Worm (Caenorhabditis elegans) whole organism, L4 larva: ENCODE data around the gene C26B2.7.

Experiments
- F44E2.7 ChIP-seq: fragments of 200-800 bp; sonication (Bioruptor generic); IDR thresholded peaks from 2 replicates; pipeline ENCODE4 v2.1.2; 2022; ENCODE audit warnings: missing genetic modification characterization, missing compliant biosample characterization
- Y75B8A.6 ChIP-seq: fragments of 200-800 bp; sonication (Bioruptor generic); IDR thresholded peaks from 2 replicates; pipeline ENCODE4 v1.3.6; 2022; ENCODE audit warnings: missing genetic modification reagents, missing genetic modification characterization, missing compliant biosample characterization
- aha-1 ChIP-seq: fragments of 150-350 bp; peaks from one replicate; lab custom pipeline; 2014; ENCODE audit warnings: missing biosample characterization, missing genetic modification characterization
- aly-2 ChIP-seq: sonication (generic microtip); optimal IDR thresholded peaks from 2 replicates; lab custom pipeline; 2018; ENCODE audit warnings: missing biosample characterization, missing genetic modification characterization
- arid-1 ChIP-seq: fragments of 200-800 bp; sonication (Bioruptor generic); conservative IDR thresholded peaks from 2 replicates; pipeline ENCODE4 v1.3.6; 2022; ENCODE audit warnings: missing genetic modification reagents, missing genetic modification characterization, missing compliant biosample characterization
- ceh-20 ChIP-seq: fragments of 200-800 bp; sonication (Bioruptor generic); IDR thresholded peaks from 2 replicates; pipeline ENCODE4 v1.3.6; 2022; ENCODE audit warnings: missing genetic modification reagents, missing genetic modification characterization, missing compliant biosample characterization
- ceh-28 ChIP-seq: fragments of 150-350 bp; optimal IDR thresholded peaks from 2 replicates; lab custom pipeline; 2014; ENCODE audit warnings: missing biosample characterization, missing genetic modification reagents, missing genetic modification characterization
- ceh-44 ChIP-seq: fragments of 200-800 bp; sonication (Bioruptor generic); IDR thresholded peaks from 2 replicates; pipeline ENCODE4 v1.3.6; 2022; ENCODE audit warnings: missing genetic modification reagents, missing genetic modification characterization, missing compliant biosample characterization
- ceh-62 ChIP-seq: sonication (generic microtip); optimal IDR thresholded peaks from 2 replicates; lab custom pipeline; 2017; ENCODE audit warnings: missing biosample characterization, missing genetic modification characterization
- ctbp-1 ChIP-seq: fragments of 200-800 bp; sonication (Bioruptor generic); IDR thresholded peaks from 2 replicates; pipeline ENCODE4 v1.3.6; 2022; ENCODE audit warnings: missing genetic modification reagents, missing genetic modification characterization, missing compliant biosample characterization
- daf-12 ChIP-seq: fragments of 150-350 bp; optimal IDR thresholded peaks from 2 replicates; lab custom pipeline; 2014; ENCODE audit warnings: missing biosample characterization, missing genetic modification reagents, missing genetic modification characterization
- dmd-6 ChIP-seq: fragments of 200-800 bp; sonication (Bioruptor generic); IDR thresholded peaks from 2 replicates; pipeline ENCODE4 v1.3.6; 2022; ENCODE audit warnings: missing genetic modification reagents, missing genetic modification characterization, missing compliant biosample characterization
- dmd-9 ChIP-seq: fragments of 200-800 bp; sonication (Bioruptor generic); IDR thresholded peaks from 2 replicates; pipeline ENCODE4 v1.3.6; 2022; ENCODE audit warnings: missing genetic modification reagents, missing genetic modification characterization, missing compliant biosample characterization
- dve-1 ChIP-seq: sonication (generic microtip); optimal IDR thresholded peaks from 2 replicates; lab custom pipeline; 2017; ENCODE audit warnings: antibody characterized with exemption, mild to moderate bottlenecking, missing genetic modification characterization, missing compliant biosample characterization; ENCODE audit not compliant: insufficient read depth
- egl-27 ChIP-seq: sonication (generic microtip); optimal IDR thresholded peaks from 3 replicates; lab custom pipeline; 2017; ENCODE audit warnings: missing biosample characterization, missing genetic modification reagents, missing genetic modification characterization
- fkh-10 ChIP-seq: fragments of 150-350 bp; optimal IDR thresholded peaks from 2 replicates; lab custom pipeline; 2014; ENCODE audit warnings: missing biosample characterization, missing genetic modification reagents, missing genetic modification characterization
- gei-8 ChIP-seq: fragments of 200-800 bp; sonication (Bioruptor generic); optimal IDR thresholded peaks from 2 replicates; lab custom pipeline; 2018; ENCODE audit warnings: mild to moderate bottlenecking, missing genetic modification characterization, missing compliant biosample characterization
- hlh-11 ChIP-seq: fragments of 200-800 bp; sonication (Bioruptor generic); optimal IDR thresholded peaks from 2 replicates; lab custom pipeline; 2018; ENCODE audit warnings: mild to moderate bottlenecking, missing genetic modification characterization, missing compliant biosample characterization
- hlh-30 ChIP-seq: sonication (generic microtip); optimal IDR thresholded peaks from 2 replicates; lab custom pipeline; 2017; ENCODE audit warnings: antibody characterized with exemption, mild to moderate bottlenecking, missing genetic modification characterization, missing compliant biosample characterization; ENCODE audit not compliant: insufficient read depth
- lim-7 ChIP-seq: fragments of 200-800 bp; sonication (Bioruptor generic); IDR thresholded peaks from 2 replicates; pipeline ENCODE4 v1.3.6; 2022; ENCODE audit warnings: missing genetic modification characterization, missing compliant biosample characterization
- lin-1 ChIP-seq: fragments of 200-800 bp; sonication (Bioruptor generic); IDR thresholded peaks from 2 replicates; pipeline ENCODE4 v1.3.6; 2022; ENCODE audit warnings: missing genetic modification reagents, missing genetic modification characterization, missing compliant biosample characterization
- lin-39 ChIP-seq: fragments of 150-350 bp; optimal IDR thresholded peaks from 2 replicates; lab custom pipeline; 2014; ENCODE audit warnings: missing biosample characterization, missing genetic modification reagents, missing genetic modification characterization
- lsy-2 ChIP-seq, 2 experiments: fragments of 150-350 bp in 1 of 2; sonication (generic microtip) in 1 of 2; optimal IDR thresholded peaks; 2 replicates each; lab custom pipeline; 2014 to 2017; ENCODE audit warnings: missing biosample characterization in 2 of 2, missing genetic modification characterization in 2 of 2
- madf-9 ChIP-seq: fragments of 200-800 bp; sonication (Bioruptor generic); conservative IDR thresholded peaks from 2 replicates; pipeline ENCODE4 v1.3.6; 2022; ENCODE audit warnings: missing genetic modification reagents, missing genetic modification characterization, missing compliant biosample characterization
- mdl-1 ChIP-seq, 2 experiments: fragments of 150-350 bp in 1 of 2; sonication (generic microtip) in 1 of 2; optimal IDR thresholded peaks; 2 replicates each; lab custom pipeline; 2014 to 2017; ENCODE audit warnings: missing biosample characterization in 2 of 2, missing genetic modification characterization in 2 of 2
- mep-1 ChIP-seq: fragments of 150-350 bp; sonication (generic microtip); optimal IDR thresholded peaks from 3 replicates; lab custom pipeline; 2014; ENCODE audit warnings: missing biosample characterization, missing genetic modification characterization
- mxl-3 ChIP-seq: fragments of 200-800 bp; sonication (Bioruptor generic); optimal IDR thresholded peaks from 2 replicates; lab custom pipeline; 2018; ENCODE audit warnings: mild to moderate bottlenecking, missing genetic modification characterization, missing compliant biosample characterization
- nhr-10 ChIP-seq: fragments of 150-350 bp; optimal IDR thresholded peaks from 2 replicates; lab custom pipeline; 2014; ENCODE audit warnings: missing biosample characterization, missing genetic modification characterization
- nhr-111 ChIP-seq: fragments of 200-800 bp; sonication (Bioruptor generic); optimal IDR thresholded peaks from 2 replicates; lab custom pipeline; 2018; ENCODE audit warnings: mild to moderate bottlenecking, missing genetic modification characterization, missing compliant biosample characterization
- nhr-25 ChIP-seq: sonication (generic microtip); optimal IDR thresholded peaks from 2 replicates; lab custom pipeline; 2017; ENCODE audit warnings: missing genetic modification characterization, mild to moderate bottlenecking, missing compliant biosample characterization, antibody characterized with exemption, moderate library complexity, borderline replicate concordance; ENCODE audit not compliant: insufficient read depth
- nhr-28 ChIP-seq: fragments of 150-350 bp; optimal IDR thresholded peaks from 2 replicates; lab custom pipeline; 2014; ENCODE audit warnings: missing biosample characterization, missing genetic modification characterization
- nhr-42 ChIP-seq: fragments of 200-800 bp; sonication (Bioruptor generic); IDR thresholded peaks from 2 replicates; pipeline ENCODE4 v1.3.6; 2022; ENCODE audit warnings: missing genetic modification characterization, missing compliant biosample characterization
- nhr-48 ChIP-seq: sonication (generic microtip); optimal IDR thresholded peaks from 2 replicates; lab custom pipeline; 2016; ENCODE audit warnings: mild to moderate bottlenecking, missing genetic modification characterization, missing compliant biosample characterization
- nhr-6 ChIP-seq: fragments of 150-350 bp; optimal IDR thresholded peaks from 2 replicates; lab custom pipeline; 2014; ENCODE audit warnings: missing biosample characterization, missing genetic modification characterization
- nhr-77 ChIP-seq: fragments of 150-350 bp; optimal IDR thresholded peaks from 2 replicates; lab custom pipeline; 2014; ENCODE audit warnings: missing biosample characterization, missing genetic modification characterization
- pqm-1 ChIP-seq: sonication (generic microtip); optimal IDR thresholded peaks from 2 replicates; lab custom pipeline; 2017; ENCODE audit warnings: missing biosample characterization, missing genetic modification characterization
- rbr-2 ChIP-seq: sonication (generic microtip); optimal IDR thresholded peaks from 2 replicates; lab custom pipeline; 2016; ENCODE audit warnings: missing genotype, missing genetic modification characterization, missing compliant biosample characterization
- saeg-2 ChIP-seq: fragments of 200-800 bp; sonication (Bioruptor generic); IDR thresholded peaks from 2 replicates; pipeline ENCODE4 v1.3.6; 2022; ENCODE audit warnings: missing genetic modification reagents, missing genetic modification characterization, missing compliant biosample characterization
- set-16 ChIP-seq: fragments of 200-800 bp; sonication (Bioruptor generic); IDR thresholded peaks from 2 replicates; pipeline ENCODE4 v1.3.6; 2022; ENCODE audit warnings: missing genetic modification reagents, missing genetic modification characterization, missing compliant biosample characterization
- skn-1 ChIP-seq: fragments of 150-350 bp; optimal IDR thresholded peaks from 2 replicates; lab custom pipeline; 2014; ENCODE audit warnings: missing biosample characterization, missing genetic modification characterization
- snpc-1.2 ChIP-seq: fragments of 200-800 bp; sonication (Bioruptor generic); IDR thresholded peaks from 2 replicates; pipeline ENCODE4 v1.3.6; 2022; ENCODE audit warnings: missing genetic modification reagents, missing genetic modification characterization, missing compliant biosample characterization
- unc-130 ChIP-seq: sonication (generic microtip); optimal IDR thresholded peaks from 2 replicates; lab custom pipeline; 2016; ENCODE audit warnings: missing genetic modification reagents, missing genetic modification characterization, missing compliant biosample characterization
- unc-62 ChIP-seq, 3 experiments: fragments of 150-350 bp in 1 of 3; sonication (generic microtip); optimal IDR thresholded peaks in 2 of 3; peaks in 1 of 3; 1 replicate in 1 of 3; 2 replicates in 2 of 3; lab custom pipeline; 2014 to 2017; ENCODE audit warnings: missing biosample characterization in 3 of 3, missing genetic modification characterization in 3 of 3, missing genetic modification reagents in 3 of 3, missing genotype in 1 of 3
- ztf-7 ChIP-seq: fragments of 150-350 bp; optimal IDR thresholded peaks from 2 replicates; lab custom pipeline; 2014; ENCODE audit warnings: missing biosample characterization, missing genetic modification characterization

C26B2.7 gene

DNA sequence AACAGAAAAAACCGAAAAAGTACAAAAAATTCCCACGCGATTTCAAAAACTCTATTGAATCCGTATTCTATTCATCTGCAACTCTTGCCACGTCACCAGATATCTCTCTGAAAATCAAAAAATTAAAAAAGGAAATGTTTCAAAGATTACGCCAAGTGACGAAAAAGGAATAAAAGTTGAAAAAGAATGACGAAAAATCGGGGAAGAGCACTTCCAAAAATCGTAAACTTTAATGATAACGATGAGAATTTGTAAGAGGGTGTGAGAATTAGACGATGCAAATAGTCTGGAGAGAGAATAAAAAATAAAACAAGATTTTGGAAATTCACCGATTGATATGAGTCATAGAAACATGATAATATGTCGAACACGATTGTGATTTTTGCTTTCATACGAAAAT is 18.1 kb downstream of the C26B2.7 start:
- no peak for TF ChIP-seq lim-7
- TF ChIP-seq snpc-1.2 (GFP tag; lab: Robert Waterston, UW), result no peak
- peak in 1 of 2 experiments; percentile 11 for TF ChIP-seq unc-62 (GFP tag; optimal IDR thresholded peaks at IDR 0.05 in 1 of 2; lab: Kevin White, UChicago)
- TF ChIP-seq unc-62 (tag; optimal IDR thresholded peaks at IDR 0.05; lab: Kevin White, UChicago), result no peak
- no peak for TF ChIP-seq ctbp-1
- peak; percentile 61 for TF ChIP-seq pqm-1 (tag; lab: Kevin White, UChicago)
- no peak for TF ChIP-seq Y75B8A.6

DNA sequence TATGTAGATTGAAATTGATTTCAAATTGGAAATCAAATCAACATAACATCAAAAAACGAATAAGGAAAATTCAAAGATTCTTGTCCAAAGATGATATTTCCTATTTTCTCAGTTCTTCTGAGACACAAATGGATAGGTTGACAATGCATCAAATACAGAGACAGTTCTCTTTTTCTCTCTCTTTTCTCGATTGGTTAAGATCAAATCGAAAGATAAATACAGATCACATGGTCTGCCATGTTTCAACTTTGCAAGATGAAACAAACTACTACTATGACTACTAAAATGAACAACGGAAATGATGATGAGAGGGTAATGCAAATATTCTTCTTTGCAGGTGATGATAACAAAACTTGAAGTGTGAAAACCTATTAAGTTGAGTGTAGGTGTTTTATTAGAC is 20.4 kb downstream of the C26B2.7 start:
- TF ChIP-seq dmd-9 (no peak), gei-8 (no peak), nhr-77 (peak; percentile 17), nhr-28 (peak; percentile 77), lsy-2 (tag; optimal IDR thresholded peaks at IDR 0.05; lab: Kevin White, UChicago) (peak in 1 of 2 experiments; percentile 12), ceh-20 (GFP tag; lab: Robert Waterston, UW) (no peak), mxl-3 (GFP tag; lab: Kevin White, UChicago) (peak; percentile 2), dmd-6 (GFP tag; lab: Robert Waterston, UW) (peak; percentile 33; the same call in 1 of the 2 replicates), aly-2 (tag; lab: Kevin White, UChicago) (no peak), hlh-30 (peak; percentile 10), mdl-1 (tag; optimal IDR thresholded peaks at IDR 0.05; lab: Kevin White, UChicago) (peak in 1 of 2 experiments; percentile 40), unc-62 (GFP tag; optimal IDR thresholded peaks at IDR 0.05 in 1 of 2; lab: Kevin White, UChicago) (peak in 1 of 2 experiments; percentile 73), unc-62 (tag; optimal IDR thresholded peaks at IDR 0.05; lab: Kevin White, UChicago) (no peak), mep-1 (tag; lab: Kevin White, UChicago) (peak; percentile 34), egl-27 (no peak), lin-1 (GFP tag; lab: Robert Waterston, UW) (no peak), unc-130 (no peak)

DNA sequence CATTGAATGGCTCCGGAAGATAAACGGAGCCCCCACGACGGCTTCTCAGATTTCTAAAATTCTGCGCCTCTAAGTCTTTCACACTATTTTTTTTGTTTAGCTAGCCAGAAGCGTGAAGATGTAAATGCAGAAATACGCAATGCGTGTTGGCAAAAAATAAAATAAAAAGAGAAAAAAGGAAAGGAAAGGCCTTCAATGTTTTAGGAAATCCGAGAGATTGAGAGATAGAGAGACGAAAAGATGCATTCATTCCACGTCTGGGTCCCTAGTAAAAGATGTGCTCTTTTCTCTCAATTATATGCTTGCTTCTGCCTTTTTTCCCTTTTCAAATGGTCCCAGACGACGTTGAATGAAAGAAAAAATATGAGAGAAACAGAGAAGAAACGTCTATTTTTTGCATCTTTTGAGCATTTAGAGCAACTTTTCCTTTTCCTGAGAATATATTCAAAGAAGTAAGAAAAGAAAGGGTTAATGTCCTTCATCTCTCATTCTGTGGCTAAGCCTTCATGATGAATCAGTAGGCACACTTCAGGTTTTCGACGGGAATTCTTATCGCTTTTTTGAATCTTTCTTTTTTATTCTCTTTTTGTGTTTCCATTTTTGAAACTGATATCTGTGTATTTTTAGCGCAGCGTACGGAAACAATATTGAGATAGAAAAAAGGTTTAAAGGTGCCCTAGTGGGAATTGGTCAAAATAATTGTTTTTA is 24.7 kb downstream of the C26B2.7 start:
- TF ChIP-seq lsy-2 (tag; optimal IDR thresholded peaks at IDR 0.05; lab: Kevin White, UChicago) (peak in 1 of 2 experiments; percentile 26), mep-1 (tag; lab: Kevin White, UChicago) (peak; percentile 46), ceh-44 (no peak), skn-1 (no peak), mdl-1 (tag; optimal IDR thresholded peaks at IDR 0.05; lab: Kevin White, UChicago) (peak in 1 of 2 experiments; percentile 10), dve-1 (peak; percentile 11), rbr-2 (tag; lab: Kevin White, UChicago) (peak; percentile 43), ctbp-1 (peak; percentile 71; the same call in 1 of the 2 replicates), madf-9 (GFP tag; lab: Robert Waterston, UW) (no peak), unc-62 (GFP tag; optimal IDR thresholded peaks at IDR 0.05 in 1 of 2; lab: Kevin White, UChicago) (peak in 1 of 2 experiments; percentile 92), unc-62 (tag; optimal IDR thresholded peaks at IDR 0.05; lab: Kevin White, UChicago) (no peak), aha-1 (tag; lab: Kevin White, UChicago) (peak; percentile 80), nhr-6 (tag; lab: Kevin White, UChicago) (no peak), fkh-10 (peak; percentile 89)
- TF ChIP-seq, all 104 proteins: peak for 9

DNA sequence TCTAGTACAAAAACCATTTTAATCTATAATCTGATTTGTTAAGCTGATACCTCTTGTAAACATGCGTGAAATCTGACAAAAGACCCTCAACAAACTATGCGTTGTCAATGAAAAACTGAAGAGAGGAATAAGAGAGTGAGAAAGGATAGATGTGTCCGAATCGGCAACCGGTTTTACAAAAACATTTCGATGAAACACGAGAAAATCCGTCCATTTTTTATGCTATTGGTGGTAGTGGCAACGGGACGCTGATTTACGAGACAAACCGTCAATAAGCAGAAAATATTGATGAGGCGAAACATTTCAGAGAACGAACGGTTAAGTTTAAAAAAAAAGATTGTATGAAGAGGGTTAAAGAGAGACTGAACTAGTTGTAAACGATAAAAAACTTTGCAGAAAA is 25.9 kb downstream of the C26B2.7 start:
- TF ChIP-seq daf-12, result no peak
- peak; percentile 34 for TF ChIP-seq dve-1
- no peak for TF ChIP-seq ceh-62 (tag; lab: Kevin White, UChicago)
- TF ChIP-seq ceh-28 (tag; lab: Kevin White, UChicago), result no peak
- TF ChIP-seq dmd-6 (GFP tag; lab: Robert Waterston, UW), result peak; percentile 38; the same call in 1 of the 2 replicates
- TF ChIP-seq nhr-48, result peak; percentile 77
- TF ChIP-seq lin-39 (tag; lab: Kevin White, UChicago), result no peak
- no peak for TF ChIP-seq arid-1 (GFP tag; lab: Robert Waterston, UW)
- no peak for TF ChIP-seq set-16 (GFP tag; lab: Robert Waterston, UW)
- TF ChIP-seq aly-2 (tag; lab: Kevin White, UChicago), result no peak
- peak; percentile 27 for TF ChIP-seq hlh-30
- TF ChIP-seq nhr-42 (GFP tag; lab: Robert Waterston, UW), result no peak
- no peak for TF ChIP-seq nhr-10 (tag; lab: Kevin White, UChicago)
- TF ChIP-seq nhr-111 (GFP tag; lab: Kevin White, UChicago), result no peak
- peak; percentile 38 for TF ChIP-seq nhr-25 (tag; lab: Kevin White, UChicago)
- no peak for TF ChIP-seq fkh-10
- TF ChIP-seq ztf-7 (tag; lab: Kevin White, UChicago), result no peak
- no peak for TF ChIP-seq saeg-2 (GFP tag; lab: Robert Waterston, UW)
- TF ChIP-seq hlh-11 (tag; lab: Kevin White, UChicago), result peak; percentile 77
- TF ChIP-seq ceh-20 (GFP tag; lab: Robert Waterston, UW), result no peak
- no peak for TF ChIP-seq F44E2.7 (GFP tag; lab: Robert Waterston, UW)
